Fruit fly (Drosophila melanogaster): ENCODE measurements around the gene Dys.

The Dys gene

dm6 chr3R:19498672-19499373 lies 37.9 kb downstream of the Dys start (continued):
- peak in 1 of 3 experiments; percentile 66 for TF ChIP-seq lola (GFP tag; optimal IDR thresholded peaks at IDR 0.05)
- TF ChIP-seq Taf1 (GFP tag; IDR thresholded peaks at IDR 0.05) = peak; percentile 96
- TF ChIP-seq CG2712 (tag; optimal IDR thresholded peaks at IDR 0.05) = peak; percentile 87
- TF ChIP-seq mam (GFP tag; optimal IDR thresholded peaks at IDR 0.05) = peak; percentile 96
- no peak for TF ChIP-seq tll (GFP tag; optimal IDR thresholded peaks at IDR 0.05)
- TF ChIP-seq gro (GFP tag; optimal IDR thresholded peaks at IDR 0.05) = peak; percentile 90
- TF ChIP-seq CG4730 (GFP tag; IDR thresholded peaks at IDR 0.05) = peak; percentile 91
- peak; percentile 60 for TF ChIP-seq fd64A (GFP tag; optimal IDR thresholded peaks at IDR 0.05)
- no peak for TF ChIP-seq CG42726 (GFP tag; IDR thresholded peaks at IDR 0.05; ENCODE audit: partially characterized antibody)
- peak; percentile 93 for TF ChIP-seq grau (tag; optimal IDR thresholded peaks at IDR 0.05)
- TF ChIP-seq Hsf (GFP tag; optimal IDR thresholded peaks at IDR 0.05) = peak; percentile 88
- peak; percentile 90 for TF ChIP-seq klu (GFP tag; IDR thresholded peaks at IDR 0.05)
- peak; percentile 94 for TF ChIP-seq PHDP (tag; optimal IDR thresholded peaks at IDR 0.05)
- TF ChIP-seq zen (tag; optimal IDR thresholded peaks at IDR 0.05) = peak; percentile 71
- peak; percentile 94 for TF ChIP-seq CG34376 (GFP tag; optimal IDR thresholded peaks at IDR 0.05)
- TF ChIP-seq shn (GFP tag; optimal IDR thresholded peaks at IDR 0.05) = peak; percentile 80
- peak; percentile 93 for TF ChIP-seq maf-S (GFP tag; optimal IDR thresholded peaks at IDR 0.05)
- TF ChIP-seq pita (GFP tag; optimal IDR thresholded peaks at IDR 0.05) = no peak
- peak; percentile 80 for TF ChIP-seq CG13123 (GFP tag; optimal IDR thresholded peaks at IDR 0.05)
- TF ChIP-seq Hr51 (GFP tag; optimal IDR thresholded peaks at IDR 0.05) = peak; percentile 82 to 92
- peak; percentile 77 for TF ChIP-seq sim (GFP tag; IDR thresholded peaks at IDR 0.05)
- no peak for TF ChIP-seq Hr39 (optimal IDR thresholded peaks at IDR 0.05)
- peak; percentile 93 to 94 for TF ChIP-seq dpn (GFP tag; optimal IDR thresholded peaks at IDR 0.05)
- peak; percentile 82 for TF ChIP-seq Poxn (GFP tag; IDR thresholded peaks at IDR 0.05)
- TF ChIP-seq Oli (tag; optimal IDR thresholded peaks at IDR 0.05) = peak; percentile 93
- peak; percentile 91 for TF ChIP-seq CG31224 (GFP tag; IDR thresholded peaks at IDR 0.05)
- TF ChIP-seq Ets97D (GFP tag; optimal IDR thresholded peaks at IDR 0.05) = peak; percentile 57
- peak; percentile 94 for TF ChIP-seq Sox102F (GFP tag; optimal IDR thresholded peaks at IDR 0.05)

DNA sequence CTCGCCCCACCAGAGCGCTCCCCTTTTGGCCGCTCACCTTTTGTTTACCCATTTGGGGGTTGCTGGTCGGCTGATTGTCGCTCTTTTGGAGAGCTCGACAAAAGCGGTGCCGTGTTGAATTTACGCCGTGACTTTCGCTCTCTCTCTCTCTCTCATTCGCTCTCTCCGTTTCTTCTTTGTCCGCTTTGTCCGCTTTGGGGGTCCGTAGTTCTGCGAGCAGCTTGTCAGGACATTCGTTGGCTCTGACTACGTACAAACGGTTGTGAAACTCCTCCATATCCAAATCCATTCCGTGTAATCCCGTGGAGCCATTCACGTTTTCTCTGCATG lies 38.5 kb downstream of the Dys start:
- 0 out of 2 replicates have a peak, but pooled peaks have one; percentile 0 for TF ChIP-seq ro (GFP tag; IDR thresholded peaks at IDR 0.05)
- TF ChIP-seq CG17361 (GFP tag; IDR thresholded peaks at IDR 0.05) = peak; percentile 30; the same call in 1 of the 3 replicates
- TF ChIP-seq Dref (GFP tag; IDR thresholded peaks at IDR 0.05) = 0 out of 2 replicates have a peak, but pooled peaks have one; percentile 0
- no peak for TF ChIP-seq Hr78 (GFP tag; optimal IDR thresholded peaks at IDR 0.05)
- no peak for TF ChIP-seq Eip74EF (GFP tag; optimal IDR thresholded peaks at IDR 0.05)
- no peak for TF ChIP-seq wdn (GFP tag; IDR thresholded peaks at IDR 0.05)
- TF ChIP-seq ash1 (GFP tag; optimal IDR thresholded peaks at IDR 0.05) = no peak
- 0 out of 3 replicates have a peak, but pooled peaks have one; percentile 2 for TF ChIP-seq CG11456 (GFP tag; IDR thresholded peaks at IDR 0.05)
- peak; percentile 59 to 64 for TF ChIP-seq Trl (optimal IDR thresholded peaks at IDR 0.05)
- no peak for TF ChIP-seq Trl (GFP tag; optimal IDR thresholded peaks at IDR 0.05)
- TF ChIP-seq Six4 (GFP tag; optimal IDR thresholded peaks at IDR 0.05) = no peak
- TF ChIP-seq corto (GFP tag; optimal IDR thresholded peaks at IDR 0.05) = no peak
- no peak for TF ChIP-seq Ravus (GFP tag; IDR thresholded peaks at IDR 0.05)
